Fruit fly (Drosophila melanogaster): ENCODE data around the gene Rnf11.

dm6 chr4:274704-275103 is 40.0 kb upstream of the Rnf11 start:
- TF ChIP-seq CTCF (optimal IDR thresholded peaks at IDR 0.05) (peak in 1 of 2 experiments; percentile 1), CG8478 (optimal IDR thresholded peaks at IDR 0.05) (no peak)

Measured in S2 (cell line).